Fruit fly (Drosophila melanogaster): ENCODE results near the gene CG9630.

dm6 chr3R:8279970-8280369, 10.3 kb upstream of the CG9630 start:
- TF ChIP-seq Gug (GFP tag; IDR thresholded peaks at IDR 0.05) (no peak), Eip93F (GFP tag; optimal IDR thresholded peaks at IDR 0.05) (no peak), CG34406 (GFP tag; optimal IDR thresholded peaks at IDR 0.05) (no peak), CG11902 (GFP tag; optimal IDR thresholded peaks at IDR 0.05) (no peak), CG3919 (GFP tag; optimal IDR thresholded peaks at IDR 0.05) (no peak), net (GFP tag; optimal IDR thresholded peaks at IDR 0.05) (no peak), Lpt (GFP tag; optimal IDR thresholded peaks at IDR 0.05) (no peak), Sox102F (GFP tag; optimal IDR thresholded peaks at IDR 0.05) (no peak), CG9139 (GFP tag; optimal IDR thresholded peaks at IDR 0.05) (no peak), fd85E (GFP tag; optimal IDR thresholded peaks at IDR 0.05) (no peak)
